Fruit fly (Drosophila melanogaster): ENCODE results near the gene glo.
A peak's percentile ranks its signal among the peaks of the same experiment; 100 is the strongest.

The glo gene

DNA sequence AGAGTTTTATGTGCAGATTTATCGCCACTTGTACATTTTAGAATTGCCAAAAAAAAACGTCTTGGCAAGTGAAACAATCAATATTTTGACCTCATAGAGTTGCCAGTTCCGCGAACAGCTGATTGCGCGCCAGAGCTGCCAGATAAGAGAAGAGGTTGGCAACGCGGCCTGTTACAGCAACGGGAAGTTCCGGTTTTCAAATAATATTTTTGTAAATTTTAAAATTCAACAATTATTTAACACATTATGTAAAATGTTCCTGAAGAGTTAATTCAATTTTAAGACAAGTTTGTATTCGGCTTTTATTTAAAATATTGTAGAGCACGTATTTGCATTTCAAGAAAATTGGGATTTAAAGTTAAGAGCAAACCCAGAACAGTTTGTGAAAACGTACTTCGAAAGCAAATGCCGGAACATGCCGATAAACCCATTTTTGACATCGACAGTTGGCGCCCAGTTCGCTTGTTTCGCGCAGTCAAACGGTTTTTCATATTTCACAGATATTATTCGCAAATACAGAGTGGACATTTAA, 32.5 kb downstream of the glo start, which contains the start of the genes prd1 and HisCl1 (continued):
- TF ChIP-seq gsb (GFP tag; IDR thresholded peaks at IDR 0.05) (no peak), hbn (GFP tag; IDR thresholded peaks at IDR 0.05; ENCODE audit: partially characterized antibody) (no peak), Ets97D (GFP tag; optimal IDR thresholded peaks at IDR 0.05) (peak; percentile 97), sc (optimal IDR thresholded peaks at IDR 0.05) (no peak), sc (GFP tag; optimal IDR thresholded peaks at IDR 0.05) (peak; percentile 34), btn (GFP tag; optimal IDR thresholded peaks at IDR 0.05) (no peak), CG10462 (GFP tag; optimal IDR thresholded peaks at IDR 0.05) (no peak), CG6272 (GFP tag; IDR thresholded peaks at IDR 0.05) (0 out of 2 replicates have a peak, but pooled peaks have one; percentile 27), CG6175 (GFP tag; IDR thresholded peaks at IDR 0.05) (no peak), CG3163 (GFP tag; optimal IDR thresholded peaks at IDR 0.05) (no peak), ac (GFP tag; optimal IDR thresholded peaks at IDR 0.05) (peak; percentile 16), Nf-YC (tag; optimal IDR thresholded peaks at IDR 0.05) (no peak), YL-1 (GFP tag; optimal IDR thresholded peaks at IDR 0.05) (peak; percentile 84), CG12104 (GFP tag; optimal IDR thresholded peaks at IDR 0.05) (peak; percentile 59), yki (optimal IDR thresholded peaks at IDR 0.05) (no peak), sqz (GFP tag; optimal IDR thresholded peaks at IDR 0.05) (peak; percentile 81), Hr3 (GFP tag; optimal IDR thresholded peaks at IDR 0.05) (peak; percentile 72), CG11695 (GFP tag; IDR thresholded peaks at IDR 0.05) (peak; percentile 51; the same call in 2 of the 3 replicates), CG4854 (GFP tag; optimal IDR thresholded peaks at IDR 0.05) (peak; percentile 98), ham (GFP tag; IDR thresholded peaks at IDR 0.05) (no peak), CG13123 (GFP tag; optimal IDR thresholded peaks at IDR 0.05) (no peak), lab (GFP tag; optimal IDR thresholded peaks at IDR 0.05) (no peak), CG7372 (GFP tag; IDR thresholded peaks at IDR 0.05) (peak; percentile 55; the same call in 1 of the 2 replicates), CG17829 (tag; optimal IDR thresholded peaks at IDR 0.05) (peak; percentile 57), CG8924 (tag; optimal IDR thresholded peaks at IDR 0.05) (peak; percentile 52), unpg (GFP tag; optimal IDR thresholded peaks at IDR 0.05) (no peak), CG16863 (GFP tag; optimal IDR thresholded peaks at IDR 0.05) (no peak), ase (GFP tag; IDR thresholded peaks at IDR 0.05) (no peak), CG17802 (tag; optimal IDR thresholded peaks at IDR 0.05) (peak; percentile 40), CG17612 (GFP tag; IDR thresholded peaks at IDR 0.05) (no peak), Sox100B (GFP tag; optimal IDR thresholded peaks at IDR 0.05) (no peak), CG10979 (tag; optimal IDR thresholded peaks at IDR 0.05) (peak; percentile 62), bcd (GFP tag; optimal IDR thresholded peaks at IDR 0.05) (peak; percentile 84), fu2 (GFP tag; optimal IDR thresholded peaks at IDR 0.05) (peak; percentile 50), pros (GFP tag; optimal IDR thresholded peaks at IDR 0.05) (peak; percentile 36), bowl (GFP tag; IDR thresholded peaks at IDR 0.05) (no peak), CG12299 (tag; optimal IDR thresholded peaks at IDR 0.05) (peak; percentile 54), Atf-2 (GFP tag; optimal IDR thresholded peaks at IDR 0.05) (peak; percentile 66), CG10654 (GFP tag; optimal IDR thresholded peaks at IDR 0.05) (peak; percentile 50), CG5245 (GFP tag; optimal IDR thresholded peaks at IDR 0.05) (peak; percentile 9), mirr (GFP tag; optimal IDR thresholded peaks at IDR 0.05) (peak; percentile 34), nerfin-2 (GFP tag; IDR thresholded peaks at IDR 0.05; ENCODE audit: partially characterized antibody) (no peak), Spps (tag; optimal IDR thresholded peaks at IDR 0.05) (no peak), p53 (GFP tag; optimal IDR thresholded peaks at IDR 0.05) (peak; percentile 45), pfk (GFP tag; optimal IDR thresholded peaks at IDR 0.05) (no peak), pho (GFP tag; optimal IDR thresholded peaks at IDR 0.05) (peak; percentile 60), pb (GFP tag; optimal IDR thresholded peaks at IDR 0.05) (no peak), CG18011 (GFP tag; optimal IDR thresholded peaks at IDR 0.05) (no peak), CG14860 (GFP tag; IDR thresholded peaks at IDR 0.05; ENCODE audit: partially characterized antibody) (no peak), CG18619 (GFP tag; optimal IDR thresholded peaks at IDR 0.05) (peak; percentile 78), Hr78 (GFP tag; optimal IDR thresholded peaks at IDR 0.05) (peak in 1 of 2 experiments; percentile 100)
